Worm (Caenorhabditis elegans) whole organism, early embryonic: ENCODE data around the gene F56B3.11.

Source experiments
- ama-1 ChIP-seq: fragments of 150-350 bp; optimal IDR thresholded peaks from 2 replicates; lab custom pipeline; 2014
- ceh-13 ChIP-seq: fragments of 200-800 bp; sonication (Bioruptor generic); optimal IDR thresholded peaks from 2 replicates; lab custom pipeline; 2018; ENCODE audit warnings: mild to moderate bottlenecking, missing genetic modification characterization, missing compliant biosample characterization
- hnd-1 ChIP-seq: sonication (generic microtip); optimal IDR thresholded peaks from 2 replicates; lab custom pipeline; 2016; ENCODE audit warnings: missing genetic modification characterization, missing compliant biosample characterization
- sea-1 ChIP-seq: fragments of 200-800 bp; sonication (Bioruptor generic); conservative IDR thresholded peaks from 2 replicates; pipeline ENCODE4 v1.3.6; 2022; ENCODE audit warnings: missing genetic modification characterization, missing compliant biosample characterization
- tbx-37 ChIP-seq: fragments of 200-800 bp; sonication (Bioruptor generic); conservative IDR thresholded peaks from 2 replicates; pipeline ENCODE4 v1.3.6; 2022; ENCODE audit warnings: missing genetic modification reagents, missing genetic modification characterization, missing compliant biosample characterization
- tra-4 ChIP-seq: sonication (generic microtip); optimal IDR thresholded peaks from 2 replicates; lab custom pipeline; 2017; ENCODE audit warnings: missing genetic modification characterization, missing compliant biosample characterization

ce11 chrIV:828427-828826 is 32.1 kb upstream of the F56B3.11 start:
- no peak for TF ChIP-seq tra-4 (tag; lab: Kevin White, UChicago)
- TF ChIP-seq ceh-13 (GFP tag; lab: Kevin White, UChicago) = no peak
- no peak for TF ChIP-seq ama-1 (lab: Kevin White, UChicago)
- TF ChIP-seq hnd-1 (tag; lab: Kevin White, UChicago) = no peak
- no peak for TF ChIP-seq sea-1 (GFP tag; lab: Robert Waterston, UW)
- TF ChIP-seq tbx-37 (GFP tag; lab: Robert Waterston, UW) = no peak
